Worm (Caenorhabditis elegans) whole organism, mixed stage, embryonic: ENCODE measurements around the gene nhr-157.

Experiments
- ces-1 ChIP-seq: fragments of 150-350 bp; optimal IDR thresholded peaks from 2 replicates; lab custom pipeline; 2014; ENCODE audit warnings: missing biosample characterization, missing genetic modification reagents, missing genetic modification characterization
- elt-3 ChIP-seq: fragments of 150-350 bp; optimal IDR thresholded peaks from 2 replicates; lab custom pipeline; 2014; ENCODE audit warnings: missing biosample characterization, missing genetic modification characterization
- lin-13 ChIP-seq: fragments of 150-350 bp; optimal IDR thresholded peaks from 2 replicates; lab custom pipeline; 2014; ENCODE audit warnings: missing biosample characterization, missing genetic modification characterization
- lsy-2 ChIP-seq: fragments of 150-350 bp; optimal IDR thresholded peaks from 2 replicates; lab custom pipeline; 2014; ENCODE audit warnings: missing biosample characterization, missing genetic modification characterization
- mep-1 ChIP-seq: fragments of 150-350 bp; optimal IDR thresholded peaks from 2 replicates; lab custom pipeline; 2017; ENCODE audit warnings: missing biosample characterization, missing genetic modification reagents, missing genetic modification characterization, inconsistent platforms
- nhr-12 ChIP-seq: fragments of 150-350 bp; optimal IDR thresholded peaks from 2 replicates; lab custom pipeline; 2014; ENCODE audit warnings: missing biosample characterization, missing genetic modification characterization
- nhr-2 ChIP-seq: fragments of 150-350 bp; optimal IDR thresholded peaks from 2 replicates; lab custom pipeline; 2014; ENCODE audit warnings: missing biosample characterization, missing genetic modification characterization
- nhr-237 ChIP-seq: fragments of 150-350 bp; optimal IDR thresholded peaks from 2 replicates; lab custom pipeline; 2014; ENCODE audit warnings: missing biosample characterization, missing genetic modification characterization
- nhr-28 ChIP-seq: fragments of 150-350 bp; optimal IDR thresholded peaks from 2 replicates; lab custom pipeline; 2014; ENCODE audit warnings: missing biosample characterization, missing genetic modification characterization
- nhr-76 ChIP-seq: sonication (generic microtip); optimal IDR thresholded peaks from 2 replicates; lab custom pipeline; 2017; ENCODE audit warnings: missing biosample characterization, missing genetic modification characterization
- snpc-4 ChIP-seq: fragments of 150-350 bp; optimal IDR thresholded peaks from 2 replicates; lab custom pipeline; 2014; ENCODE audit warnings: missing biosample characterization, missing genetic modification characterization
- unc-39 ChIP-seq: fragments of 150-350 bp; optimal IDR thresholded peaks from 2 replicates; lab custom pipeline; 2014; ENCODE audit warnings: missing biosample characterization, missing genetic modification characterization
- unc-62 ChIP-seq: fragments of 150-350 bp; optimal IDR thresholded peaks from 2 replicates; lab custom pipeline; 2014; ENCODE audit warnings: missing biosample characterization, missing genetic modification reagents, missing genetic modification characterization
- ztf-11 ChIP-seq: fragments of 150-350 bp; optimal IDR thresholded peaks from 2 replicates; lab custom pipeline; 2014; ENCODE audit warnings: missing biosample characterization, missing genetic modification characterization

ce11 chrV:3913131-3913530, 44.3 kb upstream of the nhr-157 start:
- TF ChIP-seq nhr-2 (tag; lab: Kevin White, UChicago) (no peak), ces-1 (GFP tag; lab: Kevin White, UChicago) (no peak), nhr-76 (no peak), snpc-4 (tag; lab: Kevin White, UChicago) (no peak), elt-3 (tag; lab: Kevin White, UChicago) (no peak), unc-62 (no peak), mep-1 (tag; lab: Kevin White, UChicago) (no peak), lsy-2 (tag; lab: Kevin White, UChicago) (no peak), unc-39 (no peak), nhr-237 (tag; lab: Kevin White, UChicago) (no peak), nhr-28 (tag; lab: Kevin White, UChicago) (no peak), lin-13 (tag; lab: Kevin White, UChicago) (no peak), ztf-11 (tag; lab: Kevin White, UChicago) (no peak), nhr-12 (tag; lab: Kevin White, UChicago) (no peak)
